Worm (Caenorhabditis elegans) whole organism, L1 larva: Measurements from ENCODE around the gene R10E11.9.

Experiments
- jun-1 ChIP-seq: fragments of 150-350 bp; optimal IDR thresholded peaks from 2 replicates; lab custom pipeline; 2014; ENCODE audit warnings: missing biosample characterization, missing genetic modification reagents, missing genetic modification characterization
- rnt-1 ChIP-seq: sonication (generic microtip); optimal IDR thresholded peaks from 2 replicates; lab custom pipeline; 2016; ENCODE audit warnings: mild to moderate bottlenecking, missing genetic modification characterization, moderate library complexity, missing compliant biosample characterization
- skn-1 ChIP-seq: fragments of 150-350 bp; optimal IDR thresholded peaks from 2 replicates; lab custom pipeline; 2014; ENCODE audit warnings: missing biosample characterization, missing genetic modification characterization

ce11 chrIII:9752852-9753251 lies 40.6 kb downstream of the R10E11.9 start, which contains the start of gene ech-6:
- TF ChIP-seq jun-1 = no peak
- TF ChIP-seq skn-1 (tag; lab: Kevin White, UChicago) = no peak
- no peak for TF ChIP-seq rnt-1 (tag; lab: Kevin White, UChicago)
